ENCODE assay signal across 1 fruit fly cellular context in genomic region chr3R:18196991-18197801, dm6.
TF ChIP-seq lines count a peak whose summit lies in the region.

No protein-coding gene starts in this region.

TF ChIP-seq in whole organism, embryonic, 481 proteins besides CTCF, POLR2A, EP300 and RAD21 (continued from another document):
- TF ChIP-seq CG7928 (GFP tag; optimal IDR thresholded peaks at IDR 0.05; lab: Kevin White, UChicago) (peak; percentile 2), exex (tag; optimal IDR thresholded peaks at IDR 0.05; lab: Kevin White, UChicago) (peak; percentile 19), CG30020 (tag; optimal IDR thresholded peaks at IDR 0.05; lab: Kevin White, UChicago) (peak; percentile 9), Hsf (GFP tag; optimal IDR thresholded peaks at IDR 0.05; lab: Kevin White, UChicago) (peak; percentile 70), Fer3 (tag; optimal IDR thresholded peaks at IDR 0.05; lab: Kevin White, UChicago) (peak; percentile 35), fd64A (GFP tag; optimal IDR thresholded peaks at IDR 0.05; lab: Kevin White, UChicago) (no peak), CG7786 (GFP tag; optimal IDR thresholded peaks at IDR 0.05; lab: Kevin White, UChicago) (peak; percentile 26), psq (GFP tag; optimal IDR thresholded peaks at IDR 0.05; lab: Kevin White, UChicago) (peak; percentile 31), CG5953 (GFP tag; IDR thresholded peaks at IDR 0.05; lab: Robert Waterston, UW) (no peak), D19B (GFP tag; optimal IDR thresholded peaks at IDR 0.05; lab: Kevin White, UChicago) (peak; percentile 37), Oaz (GFP tag; IDR thresholded peaks at IDR 0.05; lab: Robert Waterston, UW) (no peak), toy (GFP tag; IDR thresholded peaks at IDR 0.05; lab: Robert Waterston, UW) (no peak), CG8281 (tag; optimal IDR thresholded peaks at IDR 0.05; lab: Kevin White, UChicago) (peak; percentile 5), CG7839 (tag; optimal IDR thresholded peaks at IDR 0.05; lab: Kevin White, UChicago) (peak; percentile 61), nmo (GFP tag; optimal IDR thresholded peaks at IDR 0.05; lab: Kevin White, UChicago) (peak; percentile 76), CG3726 (GFP tag; IDR thresholded peaks at IDR 0.05; lab: Robert Waterston, UW) (no peak), bbx (GFP tag; IDR thresholded peaks at IDR 0.05; lab: Robert Waterston, UW; ENCODE audit: partially characterized antibody) (no peak), CG3281 (GFP tag; optimal IDR thresholded peaks at IDR 0.05; lab: Kevin White, UChicago) (peak; percentile 57), CG14050 (GFP tag; IDR thresholded peaks at IDR 0.05; lab: Robert Waterston, UW) (no peak), CG5245 (GFP tag; optimal IDR thresholded peaks at IDR 0.05; lab: Kevin White, UChicago) (no peak), az2 (GFP tag; optimal IDR thresholded peaks at IDR 0.05; lab: Kevin White, UChicago) (peak; percentile 57), zen (tag; optimal IDR thresholded peaks at IDR 0.05; lab: Kevin White, UChicago) (no peak), CG9609 (GFP tag; optimal IDR thresholded peaks at IDR 0.05; lab: Kevin White, UChicago) (peak; percentile 14), CG33557 (GFP tag; optimal IDR thresholded peaks at IDR 0.05; lab: Kevin White, UChicago) (no peak), CG6272 (GFP tag; IDR thresholded peaks at IDR 0.05; lab: Robert Waterston, UW) (peak; percentile 9; the same call in 1 of the 2 replicates), gro (GFP tag; optimal IDR thresholded peaks at IDR 0.05; lab: Kevin White, UChicago) (no peak), p53 (GFP tag; optimal IDR thresholded peaks at IDR 0.05; lab: Kevin White, UChicago) (no peak), disco-r (GFP tag; optimal IDR thresholded peaks at IDR 0.05; lab: Kevin White, UChicago) (no peak), CG9932 (GFP tag; IDR thresholded peaks at IDR 0.05; lab: Robert Waterston, UW) (no peak), CG5180 (GFP tag; optimal IDR thresholded peaks at IDR 0.05; lab: Kevin White, UChicago) (no peak), hth (optimal IDR thresholded peaks at IDR 0.05; lab: Kevin White, UChicago) (no peak), seq (GFP tag; IDR thresholded peaks at IDR 0.05; lab: Robert Waterston, UW) (no peak), Meics (GFP tag; optimal IDR thresholded peaks at IDR 0.05; lab: Kevin White, UChicago) (peak; percentile 80), E2f1 (GFP tag; IDR thresholded peaks at IDR 0.05; lab: Robert Waterston, UW) (no peak), B-H2 (GFP tag; optimal IDR thresholded peaks at IDR 0.05; lab: Kevin White, UChicago) (peak; percentile 7), CG10959 (GFP tag; IDR thresholded peaks at IDR 0.05; lab: Robert Waterston, UW) (no peak), chinmo (GFP tag; IDR thresholded peaks at IDR 0.05; lab: Robert Waterston, UW; ENCODE audit: partially characterized antibody) (no peak), CG6683 (GFP tag; optimal IDR thresholded peaks at IDR 0.05; lab: Kevin White, UChicago) (no peak), CG15479 (GFP tag; optimal IDR thresholded peaks at IDR 0.05; lab: Kevin White, UChicago) (peak; percentile 97), mirr (GFP tag; optimal IDR thresholded peaks at IDR 0.05; lab: Kevin White, UChicago) (no peak), CG4617 (GFP tag; optimal IDR thresholded peaks at IDR 0.05; lab: Kevin White, UChicago; ENCODE audit: borderline replicate concordance) (no peak), CG32772 (GFP tag; IDR thresholded peaks at IDR 0.05; lab: Robert Waterston, UW) (no peak), schlank (tag; optimal IDR thresholded peaks at IDR 0.05; lab: Kevin White, UChicago) (no peak), CG8765 (GFP tag; IDR thresholded peaks at IDR 0.05; lab: Robert Waterston, UW) (no peak), abd-A (tag; optimal IDR thresholded peaks at IDR 0.05; lab: Kevin White, UChicago) (peak; percentile 71), bcd (GFP tag; optimal IDR thresholded peaks at IDR 0.05; lab: Kevin White, UChicago) (peak; percentile 66), CG17802 (tag; optimal IDR thresholded peaks at IDR 0.05; lab: Kevin White, UChicago) (no peak), Sin3A (optimal IDR thresholded peaks at IDR 0.05; lab: Kevin White, UChicago) (no peak), nerfin-2 (GFP tag; IDR thresholded peaks at IDR 0.05; lab: Robert Waterston, UW; ENCODE audit: partially characterized antibody) (no peak), pnt (GFP tag; optimal IDR thresholded peaks at IDR 0.05; lab: Kevin White, UChicago) (peak; percentile 23), CG2129 (GFP tag; IDR thresholded peaks at IDR 0.05; lab: Robert Waterston, UW; ENCODE audit: partially characterized antibody) (no peak), ci (GFP tag; IDR thresholded peaks at IDR 0.05; lab: Robert Waterston, UW) (no peak), dysf (GFP tag; IDR thresholded peaks at IDR 0.05; lab: Robert Waterston, UW) (no peak), hb (GFP tag; IDR thresholded peaks at IDR 0.05; lab: Robert Waterston, UW; ENCODE audit: partially characterized antibody) (no peak), sug (tag; optimal IDR thresholded peaks at IDR 0.05; lab: Kevin White, UChicago) (peak; percentile 40), CHES-1-like (GFP tag; optimal IDR thresholded peaks at IDR 0.05; lab: Kevin White, UChicago) (peak; percentile 7), Gsc (GFP tag; IDR thresholded peaks at IDR 0.05; lab: Robert Waterston, UW) (no peak), CG17385 (GFP tag; optimal IDR thresholded peaks at IDR 0.05; lab: Kevin White, UChicago) (peak; percentile 99), CG17568 (GFP tag; optimal IDR thresholded peaks at IDR 0.05; lab: Kevin White, UChicago) (no peak), Poxn (GFP tag; IDR thresholded peaks at IDR 0.05; lab: Robert Waterston, UW) (no peak), Adf1 (GFP tag; IDR thresholded peaks at IDR 0.05; lab: Robert Waterston, UW) (no peak), CG9727 (GFP tag; optimal IDR thresholded peaks at IDR 0.05; lab: Kevin White, UChicago) (peak; percentile 80), dmrt11E (tag; optimal IDR thresholded peaks at IDR 0.05; lab: Kevin White, UChicago) (peak; percentile 57), Neu2 (GFP tag; optimal IDR thresholded peaks at IDR 0.05; lab: Kevin White, UChicago; ENCODE audit: borderline replicate concordance) (no peak), cg (GFP tag; optimal IDR thresholded peaks at IDR 0.05; lab: Kevin White, UChicago) (peak; percentile 99), CG13287 (GFP tag; IDR thresholded peaks at IDR 0.05; lab: Robert Waterston, UW; ENCODE audit: partially characterized antibody) (no peak), slbo (GFP tag; IDR thresholded peaks at IDR 0.05; lab: Robert Waterston, UW) (no peak), Sry-δ (GFP tag; optimal IDR thresholded peaks at IDR 0.05; lab: Kevin White, UChicago) (no peak), CG11093 (GFP tag; IDR thresholded peaks at IDR 0.05; lab: Robert Waterston, UW) (peak; percentile 37; the same call in 2 of the 3 replicates), CG6689 (GFP tag; IDR thresholded peaks at IDR 0.05; lab: Robert Waterston, UW) (no peak), al (GFP tag; IDR thresholded peaks at IDR 0.05; lab: Robert Waterston, UW) (no peak), Camta (GFP tag; optimal IDR thresholded peaks at IDR 0.05; lab: Kevin White, UChicago) (no peak), ewg (GFP tag; optimal IDR thresholded peaks at IDR 0.05; lab: Kevin White, UChicago) (peak; percentile 65), CG2199 (GFP tag; IDR thresholded peaks at IDR 0.05; lab: Robert Waterston, UW) (no peak), repo (GFP tag; optimal IDR thresholded peaks at IDR 0.05; lab: Kevin White, UChicago) (no peak), lola (GFP tag; optimal IDR thresholded peaks at IDR 0.05; lab: Kevin White, UChicago) (peak in 1 of 3 experiments; percentile 75), CG14710 (tag; optimal IDR thresholded peaks at IDR 0.05; lab: Kevin White, UChicago) (peak; percentile 50), CG16863 (GFP tag; optimal IDR thresholded peaks at IDR 0.05; lab: Kevin White, UChicago) (no peak), NC2α (GFP tag; optimal IDR thresholded peaks at IDR 0.05; lab: Kevin White, UChicago) (no peak), Rx (GFP tag; IDR thresholded peaks at IDR 0.05; lab: Robert Waterston, UW) (no peak), CG2116 (GFP tag; optimal IDR thresholded peaks at IDR 0.05; lab: Kevin White, UChicago) (peak; percentile 28), inv (GFP tag; IDR thresholded peaks at IDR 0.05; lab: Robert Waterston, UW; ENCODE audit: partially characterized antibody) (no peak), CG12744 (GFP tag; optimal IDR thresholded peaks at IDR 0.05; lab: Kevin White, UChicago) (no peak), CG15269 (tag; optimal IDR thresholded peaks at IDR 0.05; lab: Kevin White, UChicago) (peak; percentile 75), gt (GFP tag; IDR thresholded peaks at IDR 0.05; lab: Robert Waterston, UW) (no peak), Side (GFP tag; optimal IDR thresholded peaks at IDR 0.05; lab: Kevin White, UChicago) (no peak), CG12219 (GFP tag; optimal IDR thresholded peaks at IDR 0.05; lab: Kevin White, UChicago) (no peak), CG13296 (GFP tag; optimal IDR thresholded peaks at IDR 0.05; lab: Kevin White, UChicago) (peak; percentile 39), gfzf (GFP tag; optimal IDR thresholded peaks at IDR 0.05; lab: Kevin White, UChicago) (no peak), cad (GFP tag; optimal IDR thresholded peaks at IDR 0.05; lab: Kevin White, UChicago) (no peak), trh (GFP tag; optimal IDR thresholded peaks at IDR 0.05; lab: Kevin White, UChicago) (no peak)
